Fruit fly (Drosophila melanogaster) whole organism, adult: ENCODE data around the gene hfp.

Source experiments
- CG12768 ChIP-seq: fragments of 200-800 bp; sonication (Bioruptor generic); optimal IDR thresholded peaks from 2 replicates; lab custom pipeline; 2017; ENCODE audit warnings: missing biosample characterization, missing genetic modification characterization, mild to moderate bottlenecking, moderate library complexity, missing genetic modification reagents
- CG33017 ChIP-seq: fragments of 200-800 bp; sonication (Bioruptor generic); optimal IDR thresholded peaks from 2 replicates; lab custom pipeline; 2018; ENCODE audit warnings: missing biosample characterization, mild to moderate bottlenecking, missing genetic modification characterization, moderate library complexity
- Mnt ChIP-seq: fragments of 200-800 bp; sonication (Bioruptor generic); optimal IDR thresholded peaks from 2 replicates; lab custom pipeline; 2016; ENCODE audit warnings: missing biosample characterization, mild to moderate bottlenecking, missing genetic modification characterization
- bab1 ChIP-seq: fragments of 200-800 bp; sonication (Bioruptor generic); optimal IDR thresholded peaks from 3 replicates; lab custom pipeline; 2019; ENCODE audit warnings: missing biosample characterization, mild to moderate bottlenecking, missing genetic modification characterization, moderate library complexity
- pad ChIP-seq: fragments of 200-800 bp; sonication (Bioruptor generic); optimal IDR thresholded peaks from 3 replicates; lab custom pipeline; 2017; ENCODE audit warnings: missing biosample characterization, missing genetic modification characterization, mild to moderate bottlenecking, moderate library complexity, missing genetic modification reagents

DNA sequence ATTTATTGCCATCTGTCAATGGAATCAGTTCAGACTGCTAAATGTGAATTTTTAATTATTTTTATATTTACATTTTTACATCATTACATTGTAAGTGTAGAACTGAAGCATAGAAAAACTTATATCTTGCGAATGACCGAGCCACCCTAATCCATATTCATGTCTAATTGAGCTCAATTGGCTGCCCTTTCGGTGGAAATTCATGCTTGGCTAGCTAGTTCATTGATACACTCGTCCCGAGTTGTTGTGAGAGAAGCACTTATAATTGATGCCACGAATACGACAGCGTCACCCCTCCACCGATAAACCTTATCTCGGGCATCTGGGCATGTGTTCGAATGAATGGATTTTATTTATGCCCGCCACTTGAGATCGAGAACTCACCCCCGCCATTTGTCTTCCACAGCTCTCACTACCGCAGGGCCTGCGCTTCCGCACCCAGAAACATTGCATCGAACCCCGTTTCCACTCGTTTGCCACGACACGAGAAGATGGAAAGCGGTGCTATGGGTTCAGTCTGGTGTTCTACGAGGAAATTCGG is 36.0 kb upstream of the hfp start:
- TF ChIP-seq CG33017 (no peak), bab1 (GFP tag; lab: Kevin White, UChicago) (no peak), Mnt (no peak), CG12768 (GFP tag; lab: Kevin White, UChicago) (no peak), pad (GFP tag; lab: Kevin White, UChicago) (no peak)
